Worm (Caenorhabditis elegans) whole organism, L4/young adult: ENCODE data around the gene F29B9.1.
A peak's percentile ranks its signal among the peaks of the same experiment; 100 is the strongest.

ENCODE experiments used
- W03F9.2 ChIP-seq: fragments of 150-350 bp; optimal IDR thresholded peaks from 2 replicates; lab custom pipeline; 2014; ENCODE audit warnings: missing biosample characterization, missing genetic modification characterization
- dao-5 ChIP-seq: sonication (generic microtip); optimal IDR thresholded peaks from 2 replicates; lab custom pipeline; 2016; ENCODE audit warnings: missing genotype, missing genetic modification characterization, moderate library complexity, missing compliant biosample characterization
- him-1 ChIP-seq: sonication (generic microtip); optimal IDR thresholded peaks from 2 replicates; lab custom pipeline; 2016; ENCODE audit warnings: missing genotype, missing genetic modification reagents, missing genetic modification characterization, missing compliant biosample characterization

The F29B9.1 gene

DNA sequence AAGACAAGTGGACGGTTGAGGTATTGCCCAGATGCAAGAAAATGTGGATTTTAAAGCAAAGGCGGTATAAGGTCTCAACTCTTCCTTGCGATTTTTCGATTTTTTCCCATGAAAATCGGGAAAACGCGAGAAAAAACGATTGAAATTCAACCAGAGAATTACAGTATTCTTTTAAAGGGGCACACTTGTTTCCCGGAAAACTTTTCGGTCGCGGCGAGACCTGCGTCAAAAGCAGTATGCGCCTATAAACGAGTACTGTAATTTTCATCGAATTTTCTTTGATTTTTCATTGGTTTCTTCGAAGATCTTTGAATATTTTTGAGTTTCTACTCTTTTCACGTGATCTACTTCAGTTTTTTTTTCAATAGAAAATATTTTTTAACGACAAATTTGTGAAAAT is 11.5 kb upstream of the F29B9.1 start:
- TF ChIP-seq him-1 (tag; lab: Kevin White, UChicago), result no peak

- TF ChIP-seq W03F9.2 (tag; lab: Kevin White, UChicago) (no peak), him-1 (tag; lab: Kevin White, UChicago) (no peak), dao-5 (no peak)
These were observed 9.2 kb upstream of the F29B9.1 start for ce11 chrIV:4655979-4656378.

ce11 chrIV:4656380-4656779 is 8.8 kb upstream of the F29B9.1 start:
- TF ChIP-seq dao-5 (no peak), him-1 (tag; lab: Kevin White, UChicago) (no peak), W03F9.2 (tag; lab: Kevin White, UChicago) (no peak)

DNA sequence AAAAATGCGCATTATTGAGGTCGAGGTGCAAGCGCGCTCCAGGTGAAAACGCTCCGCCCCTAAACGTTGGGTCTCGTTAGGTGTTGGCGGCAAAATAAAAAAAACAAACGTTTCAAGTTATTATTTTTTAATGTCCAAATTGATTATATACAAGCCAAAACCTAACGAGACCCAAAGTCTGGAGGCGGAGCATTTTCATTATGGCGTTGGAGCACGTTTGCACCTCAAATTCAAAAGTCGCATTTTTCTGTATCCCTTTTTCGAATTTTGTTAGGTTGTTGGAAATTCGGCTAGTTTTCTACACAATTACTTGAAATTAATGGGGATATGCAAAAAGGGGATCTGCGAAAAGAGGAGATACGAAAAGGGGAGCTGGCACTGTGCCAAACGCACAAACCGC is 7.3 kb upstream of the F29B9.1 start, which contains the start of gene col-111:
TSS of gene col-111 (minus strand) at position 101 of the 400 bp plus-strand sequence.
- TF ChIP-seq him-1 (tag; lab: Kevin White, UChicago) (no peak), dao-5 (no peak), W03F9.2 (tag; lab: Kevin White, UChicago) (no peak)

ce11 chrIV:4659277-4659676 is 5.9 kb upstream of the F29B9.1 start, which contains the start of gene mrps-21:
mrps-21 (minus strand) TSS chrIV:4659517.
- TF ChIP-seq W03F9.2 (tag; lab: Kevin White, UChicago), result no peak
- TF ChIP-seq dao-5, result no peak
- no peak for TF ChIP-seq him-1 (tag; lab: Kevin White, UChicago)

ce11 chrIV:4660151-4661041 is 4.8 kb upstream of the F29B9.1 start, which contains the start of the genes F29B9.11 and jmjd-1.2:
F29B9.11 (minus strand) TSS chrIV:4660201.
jmjd-1.2 (plus strand) TSS chrIV:4660991.
- peak; percentile 39 for TF ChIP-seq him-1 (tag; lab: Kevin White, UChicago)
- no peak for TF ChIP-seq dao-5
- TF ChIP-seq W03F9.2 (tag; lab: Kevin White, UChicago), result peak; percentile 93

ce11 chrIV:4667383-4667782 is 2.2 kb downstream of the F29B9.1 start:
- no peak for TF ChIP-seq W03F9.2 (tag; lab: Kevin White, UChicago)
- no peak for TF ChIP-seq dao-5
- no peak for TF ChIP-seq him-1 (tag; lab: Kevin White, UChicago)

DNA sequence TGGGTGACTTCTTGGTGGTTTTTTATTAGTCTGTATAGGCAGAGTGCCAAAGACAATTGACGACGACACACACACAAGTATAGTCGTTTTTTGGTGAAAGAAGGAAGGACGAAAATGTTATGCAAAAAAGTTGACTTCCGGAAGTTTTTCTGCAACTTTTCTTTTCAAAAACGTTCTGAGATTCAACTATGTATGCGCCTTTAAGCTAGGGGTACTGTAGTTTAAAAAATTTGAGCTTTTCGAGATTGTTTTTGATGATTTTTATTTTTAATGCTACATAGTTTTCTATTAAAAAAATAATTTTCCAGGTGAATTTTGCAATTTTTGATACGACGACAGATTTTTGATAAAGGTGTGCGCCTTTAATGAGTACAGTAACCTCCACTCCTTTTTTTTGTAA is 2.7 kb downstream of the F29B9.1 start:
- TF ChIP-seq W03F9.2 (tag; lab: Kevin White, UChicago) (no peak), dao-5 (no peak), him-1 (tag; lab: Kevin White, UChicago) (no peak)

- no peak for TF ChIP-seq W03F9.2 (tag; lab: Kevin White, UChicago)
- no peak for TF ChIP-seq him-1 (tag; lab: Kevin White, UChicago)
- no peak for TF ChIP-seq dao-5
These were observed 4.1 kb downstream of the F29B9.1 start, which contains the start of gene F29B9.12 for ce11 chrIV:4669242-4669641. F29B9.12 (plus strand) TSS chrIV:4669542.

DNA sequence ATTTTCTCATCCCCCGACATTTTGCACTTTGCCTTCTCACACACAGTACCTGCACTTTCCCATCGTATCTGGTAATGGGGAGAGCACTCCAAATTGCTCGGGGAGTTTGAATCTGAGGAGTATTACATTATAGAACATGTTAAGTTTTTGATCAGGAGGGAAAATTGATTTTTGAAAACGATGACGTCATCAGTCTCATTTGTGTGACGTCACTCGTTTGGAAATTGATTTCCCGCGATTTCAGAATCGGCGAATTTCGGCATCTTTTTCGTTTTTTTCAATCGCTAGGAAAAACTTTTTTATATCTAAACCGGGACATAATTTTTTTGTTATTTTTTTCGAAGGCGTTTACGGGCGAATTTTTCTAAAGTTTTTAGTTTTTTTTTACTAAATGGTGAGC is 8.2 kb downstream of the F29B9.1 start:
- TF ChIP-seq W03F9.2 (tag; lab: Kevin White, UChicago), result no peak

DNA sequence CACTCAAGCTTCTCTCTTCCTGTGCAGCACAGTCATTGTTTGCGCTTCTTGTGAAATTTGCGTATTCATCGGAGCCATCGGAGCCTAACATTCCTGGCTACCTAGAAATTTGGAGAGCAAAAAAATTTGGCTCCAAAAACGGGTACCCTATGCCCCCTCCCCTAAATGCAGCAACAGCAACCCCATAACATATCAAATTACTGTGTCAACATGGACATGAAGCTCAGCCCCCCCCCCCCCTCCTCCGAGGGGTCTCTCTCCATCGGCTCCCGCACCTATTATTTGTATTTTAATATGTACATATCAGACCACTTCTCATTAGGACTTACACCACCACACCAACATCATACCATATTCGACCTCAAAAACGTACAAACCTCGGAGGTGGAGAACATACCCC is 9.1 kb downstream of the F29B9.1 start:
- TF ChIP-seq dao-5 (no peak), him-1 (tag; lab: Kevin White, UChicago) (no peak), W03F9.2 (tag; lab: Kevin White, UChicago) (no peak)

- no peak for TF ChIP-seq W03F9.2 (tag; lab: Kevin White, UChicago)
- TF ChIP-seq him-1 (tag; lab: Kevin White, UChicago), result no peak
- no peak for TF ChIP-seq dao-5
These were observed 13.5 kb downstream of the F29B9.1 start, which contains the start of gene kin-36 for ce11 chrIV:4678718-4679117. kin-36 (plus strand) TSS chrIV:4679018.

ce11 chrIV:4683149-4683548 is 18.0 kb downstream of the F29B9.1 start:
- TF ChIP-seq dao-5 (no peak), him-1 (tag; lab: Kevin White, UChicago) (no peak), W03F9.2 (tag; lab: Kevin White, UChicago) (no peak)

DNA sequence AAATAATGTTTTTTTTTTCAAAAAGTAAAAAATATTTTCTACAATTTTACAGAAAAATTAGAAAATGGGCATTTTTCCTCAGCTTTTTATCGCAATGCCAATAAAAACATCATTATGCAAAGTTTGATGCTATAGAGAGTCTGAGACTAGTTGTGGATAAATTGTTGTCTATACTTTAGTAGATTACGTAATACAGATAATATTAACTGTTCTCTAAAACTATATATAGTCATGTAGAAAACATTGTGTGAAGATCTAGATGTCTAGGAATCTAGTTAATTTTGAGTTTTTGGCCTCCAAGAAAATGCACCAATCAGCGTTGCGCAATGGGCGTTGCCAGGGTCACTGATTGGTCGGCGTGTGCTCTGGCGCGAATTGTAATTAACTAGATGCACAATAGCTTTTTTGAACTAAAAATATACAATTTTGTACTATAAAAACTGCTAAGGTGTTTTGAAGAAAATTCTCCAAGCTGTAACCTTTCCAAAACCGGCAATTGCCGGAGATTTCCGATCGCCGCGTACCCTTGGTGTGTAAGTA is 21.2 kb downstream of the F29B9.1 start:
- TF ChIP-seq W03F9.2 (tag; lab: Kevin White, UChicago) (no peak), dao-5 (no peak)
